Worm (Caenorhabditis elegans): ENCODE measurements around the gene his-1.

Gene his-1

DNA sequence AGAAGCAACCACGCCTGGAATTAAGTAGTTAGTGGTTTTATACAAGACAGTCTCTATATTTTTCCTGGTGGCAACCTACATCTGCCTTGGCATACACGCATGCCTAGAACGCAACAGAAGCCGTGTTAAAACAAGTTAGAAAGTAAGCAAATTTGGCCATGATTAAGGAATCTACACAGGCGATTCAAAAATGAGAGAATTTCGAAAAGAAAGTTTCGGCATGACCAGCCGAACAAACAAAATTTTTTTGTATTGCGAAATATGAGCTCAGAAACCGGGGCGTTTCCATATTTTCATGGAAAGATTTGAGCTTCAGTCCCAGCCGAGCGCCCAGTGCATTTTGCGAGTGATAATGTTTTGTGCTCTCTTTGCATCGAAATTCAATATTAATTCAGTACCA, 17.8 kb downstream of the his-1 start, which contains the start of gene F14H3.15:
Gene F14H3.15 (minus strand): TSS at position 101 of the 400 bp plus-strand sequence.
- no peak for TF ChIP-seq drap-1 (GFP tag; optimal IDR thresholded peaks at IDR 0.05)
- no peak for TF ChIP-seq mab-5 (tag; optimal IDR thresholded peaks at IDR 0.05)
- TF ChIP-seq blmp-1 (tag; optimal IDR thresholded peaks at IDR 0.05): no peak
- no peak for TF ChIP-seq unc-120 (tag; optimal IDR thresholded peaks at IDR 0.05; ENCODE audit: poor library complexity, severe bottlenecking)
- TF ChIP-seq tbx-8 (GFP tag; optimal IDR thresholded peaks at IDR 0.05): no peak
- no peak for TF ChIP-seq mep-1 (tag; optimal IDR thresholded peaks at IDR 0.05)
- TF ChIP-seq nhr-2 (tag; optimal IDR thresholded peaks at IDR 0.05): no peak
- TF ChIP-seq ceh-83 (GFP tag; optimal IDR thresholded peaks at IDR 0.05): no peak
- no peak for TF ChIP-seq elt-3 (tag; optimal IDR thresholded peaks at IDR 0.05)
- no peak for TF ChIP-seq unc-62 (GFP tag; optimal IDR thresholded peaks at IDR 0.05)
- TF ChIP-seq ceh-43 (GFP tag; optimal IDR thresholded peaks at IDR 0.05): no peak

DNA sequence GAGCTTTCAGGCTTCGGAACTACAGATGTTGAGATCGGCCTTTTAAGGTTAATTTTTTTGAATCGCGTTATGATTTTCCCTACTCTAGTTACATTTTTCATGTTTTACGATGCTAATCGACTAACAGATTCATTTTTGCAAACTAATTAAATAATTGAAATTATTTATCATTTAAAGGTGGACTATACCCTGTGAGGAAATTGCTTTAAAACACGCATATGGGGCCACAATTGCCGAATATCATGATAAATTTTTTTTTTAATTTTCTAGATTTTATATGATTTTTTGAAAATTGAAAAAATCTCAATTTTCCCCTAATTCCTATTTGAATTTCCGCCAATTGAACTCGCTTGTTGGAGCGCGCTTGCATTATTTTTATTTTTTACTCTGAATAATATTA, 19.7 kb downstream of the his-1 start, which contains the start of gene fbxa-100:
Gene fbxa-100 (minus strand): TSS at position 101 of the 400 bp plus-strand sequence.
- no peak for TF ChIP-seq lin-13 (tag; optimal IDR thresholded peaks at IDR 0.05)
- no peak for TF ChIP-seq unc-62 (GFP tag; optimal IDR thresholded peaks at IDR 0.05)
- TF ChIP-seq zip-8 (tag; optimal IDR thresholded peaks at IDR 0.05): no peak
- no peak for TF ChIP-seq lin-32 (GFP tag; optimal IDR thresholded peaks at IDR 0.05)
- no peak for TF ChIP-seq drap-1 (GFP tag; optimal IDR thresholded peaks at IDR 0.05)
- TF ChIP-seq blmp-1 (tag; optimal IDR thresholded peaks at IDR 0.05): no peak
- no peak for TF ChIP-seq mab-5 (tag; optimal IDR thresholded peaks at IDR 0.05)
- TF ChIP-seq ham-2 (GFP tag; optimal IDR thresholded peaks at IDR 0.05): no peak
- TF ChIP-seq nhr-76 (tag; optimal IDR thresholded peaks at IDR 0.05): no peak
- TF ChIP-seq nhr-237 (tag; optimal IDR thresholded peaks at IDR 0.05): no peak
- TF ChIP-seq ceh-43 (GFP tag; optimal IDR thresholded peaks at IDR 0.05): no peak
- TF ChIP-seq elt-1 (tag; optimal IDR thresholded peaks at IDR 0.05; ENCODE audit: borderline replicate concordance, insufficient read depth): no peak
- no peak for TF ChIP-seq flh-1 (GFP tag; optimal IDR thresholded peaks at IDR 0.05)
- TF ChIP-seq snpc-4 (tag; optimal IDR thresholded peaks at IDR 0.05): no peak
- no peak for TF ChIP-seq cnd-1 (tag; optimal IDR thresholded peaks at IDR 0.05)

- TF ChIP-seq tbx-8 (GFP tag; optimal IDR thresholded peaks at IDR 0.05) (no peak), elt-3 (tag; optimal IDR thresholded peaks at IDR 0.05) (no peak), ceh-83 (GFP tag; optimal IDR thresholded peaks at IDR 0.05) (no peak), sem-2 (GFP tag; optimal IDR thresholded peaks at IDR 0.05) (no peak), ceh-43 (GFP tag; optimal IDR thresholded peaks at IDR 0.05) (no peak), nhr-28 (tag; optimal IDR thresholded peaks at IDR 0.05) (no peak), nhr-237 (tag; optimal IDR thresholded peaks at IDR 0.05) (no peak)
These were observed 20.5 kb downstream of the his-1 start, which contains the start of gene F14H3.14 for ce11 chrV:16062788-16063187. Gene F14H3.14, minus strand, starts transcription at chrV:16062888.

DNA sequence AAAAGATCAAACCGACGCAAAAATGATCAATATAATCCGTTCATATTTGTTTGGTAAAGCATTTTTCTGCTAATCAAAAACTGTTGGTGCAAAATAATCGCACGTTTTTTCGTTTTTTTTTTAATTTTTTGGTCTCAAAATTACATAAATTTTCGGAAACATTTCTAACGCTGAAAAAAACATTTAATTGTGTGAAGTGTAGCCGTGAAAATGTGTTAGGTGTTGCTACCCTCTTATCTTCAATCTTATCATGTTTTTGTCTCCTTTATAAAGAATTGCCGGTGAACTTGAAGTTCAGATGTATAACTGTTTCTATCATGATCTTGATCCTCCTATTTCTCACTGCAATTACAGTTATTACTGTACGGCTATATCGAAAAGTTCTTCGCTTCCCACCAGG, 26.6 kb downstream of the his-1 start, which contains the start of gene cyp-35D1:
Gene cyp-35D1 (plus strand): TSS at position 301 of the 400 bp plus-strand sequence.
- TF ChIP-seq hlh-1 (tag; optimal IDR thresholded peaks at IDR 0.05) (no peak), pha-4 (tag; optimal IDR thresholded peaks at IDR 0.05) (no peak), lsy-2 (tag; optimal IDR thresholded peaks at IDR 0.05) (no peak), nhr-28 (tag; optimal IDR thresholded peaks at IDR 0.05) (no peak), nhr-2 (tag; optimal IDR thresholded peaks at IDR 0.05) (no peak), ces-1 (GFP tag; optimal IDR thresholded peaks at IDR 0.05) (no peak), nhr-12 (tag; optimal IDR thresholded peaks at IDR 0.05) (no peak), bed-3 (GFP tag; optimal IDR thresholded peaks at IDR 0.05) (no peak), mab-5 (tag; optimal IDR thresholded peaks at IDR 0.05) (no peak), elt-3 (tag; optimal IDR thresholded peaks at IDR 0.05) (no peak), nhr-76 (tag; optimal IDR thresholded peaks at IDR 0.05) (no peak), tbx-8 (GFP tag; optimal IDR thresholded peaks at IDR 0.05) (no peak)

DNA sequence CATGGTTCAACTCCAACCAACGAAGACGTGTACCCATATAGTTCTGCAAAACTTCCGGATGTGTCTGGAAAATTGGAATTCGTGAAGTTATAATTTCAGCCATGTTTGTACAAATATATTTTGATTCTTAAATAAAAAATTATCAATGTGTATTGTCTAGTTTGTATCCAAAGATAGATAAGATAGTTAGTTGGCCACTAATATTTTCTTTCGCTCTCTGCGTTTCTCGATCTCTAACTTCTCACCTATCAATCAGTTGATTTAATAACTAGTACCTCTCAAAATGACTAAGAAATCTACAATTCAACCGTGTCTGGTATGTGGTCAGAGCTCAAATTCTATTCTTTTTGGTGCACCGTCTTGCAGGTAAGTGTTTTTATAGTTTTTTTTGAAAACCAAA, 28.8 kb downstream of the his-1 start, which contains the start of gene nhr-176:
Gene nhr-176 (plus strand): TSS at position 159 of the 400 bp plus-strand sequence.
- TF ChIP-seq unc-120 (tag; optimal IDR thresholded peaks at IDR 0.05; ENCODE audit: poor library complexity, severe bottlenecking): no peak
- no peak for TF ChIP-seq sem-2 (GFP tag; optimal IDR thresholded peaks at IDR 0.05)
- no peak for TF ChIP-seq pha-4 (tag; optimal IDR thresholded peaks at IDR 0.05)
- no peak for TF ChIP-seq drap-1 (GFP tag; optimal IDR thresholded peaks at IDR 0.05)
- TF ChIP-seq bed-3 (GFP tag; optimal IDR thresholded peaks at IDR 0.05): no peak
- TF ChIP-seq lsy-2 (tag; optimal IDR thresholded peaks at IDR 0.05): no peak
- TF ChIP-seq flh-1 (GFP tag; optimal IDR thresholded peaks at IDR 0.05): no peak
- no peak for TF ChIP-seq snpc-4 (tag; optimal IDR thresholded peaks at IDR 0.05)
- no peak for TF ChIP-seq ztf-11 (tag; optimal IDR thresholded peaks at IDR 0.05)
- TF ChIP-seq sptf-1 (tag; optimal IDR thresholded peaks at IDR 0.05): no peak
- no peak for TF ChIP-seq ceh-39 (tag; optimal IDR thresholded peaks at IDR 0.05)
- no peak for TF ChIP-seq mls-2 (tag; optimal IDR thresholded peaks at IDR 0.05)
- TF ChIP-seq ham-2 (GFP tag; optimal IDR thresholded peaks at IDR 0.05): no peak
- TF ChIP-seq M03D4.4 (tag; optimal IDR thresholded peaks at IDR 0.05): no peak
- TF ChIP-seq lin-32 (GFP tag; optimal IDR thresholded peaks at IDR 0.05): no peak
- no peak for TF ChIP-seq ceh-83 (GFP tag; optimal IDR thresholded peaks at IDR 0.05)
- no peak for TF ChIP-seq unc-62 (GFP tag; optimal IDR thresholded peaks at IDR 0.05)
- TF ChIP-seq nhr-2 (tag; optimal IDR thresholded peaks at IDR 0.05): no peak
- TF ChIP-seq unc-39 (tag; optimal IDR thresholded peaks at IDR 0.05): no peak
